Fruit fly (Drosophila melanogaster) whole organism, embryonic: ENCODE results near the gene Cpr78Cb.

Experiments used
- Asciz ChIP-seq: fragments of 200-800 bp; sonication (Bioruptor generic); optimal IDR thresholded peaks from 2 replicates; lab custom pipeline; 2017; ENCODE audit warnings: missing biosample characterization, mild to moderate bottlenecking, missing genetic modification characterization, missing genetic modification reagents
- BEAF-32 ChIP-seq: fragments of 200-800 bp; sonication (Bioruptor generic); optimal IDR thresholded peaks from 3 replicates; lab custom pipeline; 2017; ENCODE audit warnings: missing biosample characterization, missing genetic modification characterization, mild to moderate bottlenecking, moderate library complexity, missing genetic modification reagents
- CG1024 ChIP-seq: fragments of 200-800 bp; sonication (Bioruptor generic); IDR thresholded peaks from 2 replicates; pipeline ENCODE4 v1.3.6; 2022; ENCODE audit warnings: missing biosample characterization, missing genetic modification characterization
- CG11456 ChIP-seq: fragments of 200-800 bp; sonication (Bioruptor generic); IDR thresholded peaks from 3 replicates; pipeline ENCODE4 v1.3.6; 2022; ENCODE audit warnings: missing biosample characterization, missing genetic modification characterization
- CG12071 ChIP-seq: fragments of 200-800 bp; sonication (Bioruptor generic); optimal IDR thresholded peaks from 3 replicates; lab custom pipeline; 2018; ENCODE audit warnings: missing biosample characterization, mild to moderate bottlenecking, missing genetic modification characterization
- CG12155 ChIP-seq: fragments of 200-800 bp; sonication (Bioruptor generic); optimal IDR thresholded peaks from 3 replicates; lab custom pipeline; 2016; ENCODE audit warnings: missing biosample characterization, missing genetic modification characterization
- CG12219 ChIP-seq: fragments of 200-800 bp; sonication (Bioruptor generic); optimal IDR thresholded peaks from 3 replicates; lab custom pipeline; 2018; ENCODE audit warnings: missing biosample characterization, mild to moderate bottlenecking, missing genetic modification characterization
- CG13296 ChIP-seq: fragments of 200-800 bp; sonication (Bioruptor generic); optimal IDR thresholded peaks from 3 replicates; lab custom pipeline; 2018; ENCODE audit warnings: missing biosample characterization, mild to moderate bottlenecking, missing genetic modification characterization
- CG13424 ChIP-seq: fragments of 200-800 bp; sonication (Bioruptor generic); optimal IDR thresholded peaks from 2 replicates; lab custom pipeline; 2019; ENCODE audit warnings: missing biosample characterization, mild to moderate bottlenecking, missing genetic modification characterization, moderate library complexity
- CG14860 ChIP-seq: fragments of 200-800 bp; sonication (Bioruptor generic); IDR thresholded peaks from 3 replicates; pipeline ENCODE4 v1.3.6; 2022; ENCODE audit warnings: missing biosample characterization, missing genetic modification characterization; ENCODE audit not compliant: partially characterized antibody
- CG15514 ChIP-seq: fragments of 200-800 bp; sonication (Bioruptor generic); optimal IDR thresholded peaks from 3 replicates; lab custom pipeline; 2017; ENCODE audit warnings: missing biosample characterization, missing genetic modification characterization, mild to moderate bottlenecking, moderate library complexity, missing genetic modification reagents
- CG17186 ChIP-seq: fragments of 200-800 bp; sonication (Bioruptor generic); optimal IDR thresholded peaks from 3 replicates; lab custom pipeline; 2017; ENCODE audit warnings: missing biosample characterization, missing genetic modification reagents, missing genetic modification characterization
- CG17385 ChIP-seq: fragments of 200-800 bp; sonication (Bioruptor generic); optimal IDR thresholded peaks from 3 replicates; lab custom pipeline; 2018; ENCODE audit warnings: missing biosample characterization, mild to moderate bottlenecking, missing genetic modification characterization
- CG17568 ChIP-seq: fragments of 200-800 bp; sonication (Bioruptor generic); optimal IDR thresholded peaks from 2 replicates; lab custom pipeline; 2018; ENCODE audit warnings: missing biosample characterization, mild to moderate bottlenecking, missing genetic modification characterization, moderate library complexity
- CG17802 ChIP-seq: fragments of 200-800 bp; sonication (Bioruptor generic); optimal IDR thresholded peaks from 2 replicates; lab custom pipeline; 2018; ENCODE audit warnings: missing biosample characterization, mild to moderate bottlenecking, missing genetic modification characterization, moderate library complexity
- CG18619 ChIP-seq: fragments of 200-800 bp; sonication (Bioruptor generic); optimal IDR thresholded peaks from 3 replicates; lab custom pipeline; 2017; ENCODE audit warnings: missing biosample characterization, mild to moderate bottlenecking, missing genetic modification characterization
- CG3065 ChIP-seq: fragments of 200-800 bp; sonication (Bioruptor generic); optimal IDR thresholded peaks from 2 replicates; lab custom pipeline; 2016; ENCODE audit warnings: missing biosample characterization, missing genetic modification characterization
- CG31365 ChIP-seq: fragments of 200-800 bp; sonication (Bioruptor generic); optimal IDR thresholded peaks from 2 replicates; lab custom pipeline; 2018; ENCODE audit warnings: missing biosample characterization, mild to moderate bottlenecking, missing genetic modification characterization
- CG4820 ChIP-seq: fragments of 200-800 bp; sonication (Bioruptor generic); optimal IDR thresholded peaks from 3 replicates; lab custom pipeline; 2016; ENCODE audit warnings: missing biosample characterization, missing genetic modification characterization
- CG6791 ChIP-seq: fragments of 200-800 bp; sonication (Bioruptor generic); IDR thresholded peaks from 3 replicates; pipeline ENCODE4 v1.3.6; 2022; ENCODE audit warnings: missing biosample characterization, missing genetic modification characterization; ENCODE audit not compliant: partially characterized antibody
- CG8281 ChIP-seq: fragments of 200-800 bp; sonication (Bioruptor generic); optimal IDR thresholded peaks from 2 replicates; lab custom pipeline; 2018; ENCODE audit warnings: missing biosample characterization, mild to moderate bottlenecking, missing genetic modification characterization, moderate library complexity
- CG9817 ChIP-seq: fragments of 200-800 bp; sonication (Bioruptor generic); optimal IDR thresholded peaks from 2 replicates; lab custom pipeline; 2018; ENCODE audit warnings: missing biosample characterization, mild to moderate bottlenecking, missing genetic modification characterization, moderate library complexity
- Deaf1 ChIP-seq: fragments of 200-800 bp; optimal IDR thresholded peaks from 3 replicates; lab custom pipeline; 2019; ENCODE audit warnings: missing biosample characterization, mild to moderate bottlenecking, missing genetic modification characterization, moderate library complexity
- Doc2 ChIP-seq: fragments of 200-800 bp; sonication (Bioruptor generic); IDR thresholded peaks from 2 replicates; pipeline ENCODE4 v1.3.6; 2022; ENCODE audit warnings: missing biosample characterization, missing genetic modification characterization
- E2f1 ChIP-seq: fragments of 200-800 bp; sonication (Bioruptor generic); IDR thresholded peaks from 2 replicates; pipeline ENCODE4 v1.3.6; 2022; ENCODE audit warnings: missing biosample characterization, missing genetic modification characterization
- Hand ChIP-seq: fragments of 200-800 bp; sonication (Bioruptor generic); optimal IDR thresholded peaks from 2 replicates; lab custom pipeline; 2017; ENCODE audit warnings: mild to moderate bottlenecking, missing biosample characterization, missing genetic modification reagents, missing genetic modification characterization
- Mrtf ChIP-seq: fragments of 200-800 bp; sonication (Bioruptor generic); IDR thresholded peaks from 3 replicates; pipeline ENCODE4 v1.3.6; 2022; ENCODE audit warnings: missing biosample characterization, missing genetic modification characterization
- NFAT ChIP-seq: fragments of 200-800 bp; sonication (Bioruptor generic); IDR thresholded peaks from 2 replicates; pipeline ENCODE4 v1.3.6; 2022; ENCODE audit warnings: missing biosample characterization, missing genetic modification characterization
- Nf-YA ChIP-seq: fragments of 200-800 bp; sonication (Bioruptor generic); IDR thresholded peaks from 2 replicates; pipeline ENCODE4 v1.3.6; 2022; ENCODE audit warnings: missing biosample characterization, missing genetic modification characterization
- Stat92E ChIP-seq, 3 experiments: fragments of >200 bp in 2 of 3; fragments of 200-800 bp in 1 of 3; sonication (Bioruptor generic) in 1 of 3; optimal IDR thresholded peaks; 2 replicates each; lab custom pipeline; 2017 to 2019; ENCODE audit warnings: missing biosample characterization in 3 of 3, missing genetic modification characterization in 3 of 3, mild to moderate bottlenecking in 1 of 3, moderate library complexity in 1 of 3
- TFAM ChIP-seq: fragments of 200-800 bp; sonication (Bioruptor generic); optimal IDR thresholded peaks from 2 replicates; lab custom pipeline; 2017; ENCODE audit warnings: missing biosample characterization, missing genetic modification characterization, inconsistent platforms
- ac ChIP-seq: fragments of 200-800 bp; sonication (Bioruptor generic); optimal IDR thresholded peaks from 3 replicates; lab custom pipeline; 2017; ENCODE audit warnings: missing biosample characterization, mild to moderate bottlenecking, missing genetic modification characterization
- ase ChIP-seq: fragments of 200-800 bp; sonication (Bioruptor generic); IDR thresholded peaks from 3 replicates; pipeline ENCODE4 v1.3.6; 2022; ENCODE audit warnings: missing biosample characterization, missing genetic modification characterization
- ash1 ChIP-seq: fragments of 200-800 bp; sonication (Bioruptor generic); optimal IDR thresholded peaks from 2 replicates; lab custom pipeline; 2018; ENCODE audit warnings: missing biosample characterization, mild to moderate bottlenecking, missing genetic modification characterization
- az2 ChIP-seq: fragments of 200-800 bp; sonication (Bioruptor generic); optimal IDR thresholded peaks from 3 replicates; lab custom pipeline; 2016; ENCODE audit warnings: missing biosample characterization, missing genetic modification characterization
- cato ChIP-seq: fragments of 200-800 bp; sonication (Bioruptor generic); optimal IDR thresholded peaks from 2 replicates; lab custom pipeline; 2016; ENCODE audit warnings: missing biosample characterization, missing genetic modification characterization, borderline replicate concordance
- ems ChIP-seq: fragments of 200-800 bp; sonication (Bioruptor generic); optimal IDR thresholded peaks from 3 replicates; lab custom pipeline; 2016; ENCODE audit warnings: missing biosample characterization, missing genetic modification characterization
- en ChIP-seq: fragments of 200-800 bp; sonication (Bioruptor generic); optimal IDR thresholded peaks from 2 replicates; lab custom pipeline; 2016; ENCODE audit warnings: missing biosample characterization, missing genetic modification characterization
- fd102C ChIP-seq: fragments of 200-800 bp; sonication (Bioruptor generic); optimal IDR thresholded peaks from 2 replicates; lab custom pipeline; 2018; ENCODE audit warnings: missing biosample characterization, mild to moderate bottlenecking, missing genetic modification characterization, moderate library complexity
- fd64A ChIP-seq: fragments of 200-800 bp; sonication (Bioruptor generic); optimal IDR thresholded peaks from 3 replicates; lab custom pipeline; 2018; ENCODE audit warnings: missing biosample characterization, mild to moderate bottlenecking, missing genetic modification characterization
- h ChIP-seq: fragments of >200 bp; optimal IDR thresholded peaks from 2 replicates; lab custom pipeline; 2017
- mirr ChIP-seq: fragments of 200-800 bp; sonication (Bioruptor generic); optimal IDR thresholded peaks from 3 replicates; lab custom pipeline; 2018; ENCODE audit warnings: missing biosample characterization, mild to moderate bottlenecking, missing genetic modification characterization
- pho ChIP-seq: fragments of 200-800 bp; sonication (Bioruptor generic); optimal IDR thresholded peaks from 2 replicates; lab custom pipeline; 2016; ENCODE audit warnings: missing biosample characterization, missing genetic modification characterization
- pros ChIP-seq: fragments of 200-800 bp; sonication (Bioruptor generic); optimal IDR thresholded peaks from 3 replicates; lab custom pipeline; 2019; ENCODE audit warnings: missing biosample characterization, mild to moderate bottlenecking, missing genetic modification characterization, moderate library complexity
- run ChIP-seq: fragments of 200-800 bp; sonication (Bioruptor generic); optimal IDR thresholded peaks from 3 replicates; lab custom pipeline; 2018; ENCODE audit warnings: missing biosample characterization, mild to moderate bottlenecking, missing genetic modification characterization
- salm ChIP-seq: fragments of 200-800 bp; sonication (Bioruptor generic); optimal IDR thresholded peaks from 2 replicates; lab custom pipeline; 2018; ENCODE audit warnings: missing biosample characterization, mild to moderate bottlenecking, missing genetic modification characterization
- sisA ChIP-seq: fragments of 200-800 bp; sonication (Bioruptor generic); IDR thresholded peaks from 2 replicates; pipeline ENCODE4 v1.3.6; 2022; ENCODE audit warnings: missing biosample characterization, missing genetic modification characterization
- sna ChIP-seq: fragments of 200-800 bp; sonication (Bioruptor generic); IDR thresholded peaks from 2 replicates; pipeline ENCODE4 v1.3.6; 2022; ENCODE audit warnings: missing biosample characterization, missing genetic modification characterization; ENCODE audit not compliant: partially characterized antibody
- stc ChIP-seq: fragments of 200-800 bp; sonication (Bioruptor generic); IDR thresholded peaks from 2 replicates; pipeline ENCODE4 v1.3.6; 2022; ENCODE audit warnings: missing biosample characterization, missing genetic modification characterization
- ttk ChIP-seq: fragments of 200-800 bp; sonication (Bioruptor generic); IDR thresholded peaks from 2 replicates; pipeline ENCODE4 v2.1.2; 2022; ENCODE audit warnings: missing biosample characterization, missing genetic modification characterization

Gene Cpr78Cb

dm6 chr3L:21280996-21281691, 13.1 kb upstream of the Cpr78Cb start, which contains the start of gene ppl (continued):
- TF ChIP-seq Doc2 (GFP tag; lab: Robert Waterston, UW) (no peak), ash1 (GFP tag; lab: Kevin White, UChicago) (no peak), CG18619 (GFP tag; lab: Kevin White, UChicago) (no peak), h (lab: Kevin White, UChicago) (no peak), NFAT (GFP tag; lab: Robert Waterston, UW) (peak; percentile 21; the same call in 1 of the 2 replicates), Mrtf (GFP tag; lab: Robert Waterston, UW) (no peak), ttk (no peak), sisA (GFP tag; lab: Robert Waterston, UW) (no peak), ac (GFP tag; lab: Kevin White, UChicago) (no peak), E2f1 (GFP tag; lab: Robert Waterston, UW) (no peak), pros (GFP tag; lab: Kevin White, UChicago) (peak; percentile 87), cato (GFP tag; lab: Kevin White, UChicago) (no peak), Stat92E (GFP tag; optimal IDR thresholded peaks at IDR 0.05; lab: Kevin White, UChicago) (no peak), Nf-YA (GFP tag; lab: Robert Waterston, UW) (no peak), CG17186 (peak; percentile 9), fd64A (GFP tag; lab: Kevin White, UChicago) (no peak), CG1024 (GFP tag; lab: Robert Waterston, UW) (no peak), CG17385 (GFP tag; lab: Kevin White, UChicago) (no peak), CG15514 (GFP tag; lab: Kevin White, UChicago) (peak; percentile 54), CG13296 (GFP tag; lab: Kevin White, UChicago) (no peak), CG12155 (GFP tag; lab: Kevin White, UChicago) (no peak), CG6791 (GFP tag; lab: Robert Waterston, UW) (peak; percentile 57), salm (tag; lab: Kevin White, UChicago) (no peak), sna (peak; percentile 66), BEAF-32 (peak; percentile 61), stc (GFP tag; lab: Robert Waterston, UW) (no peak), ems (GFP tag; lab: Kevin White, UChicago) (no peak), fd102C (GFP tag; lab: Kevin White, UChicago) (no peak), CG12219 (no peak), Hand (GFP tag; lab: Kevin White, UChicago) (no peak), CG4820 (no peak), az2 (GFP tag; lab: Kevin White, UChicago) (no peak), en (GFP tag; lab: Kevin White, UChicago) (no peak), run (no peak), CG9817 (tag; lab: Kevin White, UChicago) (no peak), Asciz (GFP tag; lab: Kevin White, UChicago) (no peak), CG11456 (GFP tag; lab: Robert Waterston, UW) (no peak), CG13424 (tag; lab: Kevin White, UChicago) (peak; percentile 5), ase (no peak), CG17802 (tag; lab: Kevin White, UChicago) (no peak), CG31365 (tag; lab: Kevin White, UChicago) (no peak), CG3065 (no peak), CG12071 (GFP tag; lab: Kevin White, UChicago) (no peak), mirr (GFP tag; lab: Kevin White, UChicago) (no peak), CG17568 (GFP tag; lab: Kevin White, UChicago) (no peak), CG8281 (tag; lab: Kevin White, UChicago) (no peak), Deaf1 (peak; percentile 9), CG14860 (0 out of 3 replicates have a peak, but pooled peaks have one; percentile 13), pho (GFP tag; lab: Kevin White, UChicago) (no peak), TFAM (GFP tag; lab: Kevin White, UChicago) (no peak)
